Fruit fly (Drosophila melanogaster) whole organism, prepupa: ENCODE data around the gene CG16762.

Experiments
- Blimp-1 ChIP-seq: fragments of 200-800 bp; sonication (Bioruptor generic); optimal IDR thresholded peaks from 3 replicates; lab custom pipeline; 2017; ENCODE audit warnings: missing biosample characterization, missing genetic modification characterization, mild to moderate bottlenecking, moderate library complexity, missing genetic modification reagents
- CG10631 ChIP-seq: fragments of 200-800 bp; sonication (Bioruptor generic); optimal IDR thresholded peaks from 2 replicates; lab custom pipeline; 2016; ENCODE audit warnings: missing biosample characterization, missing genetic modification characterization
- CG10669 ChIP-seq: fragments of 200-800 bp; sonication (Bioruptor generic); optimal IDR thresholded peaks from 3 replicates; lab custom pipeline; 2018; ENCODE audit warnings: missing biosample characterization, mild to moderate bottlenecking, missing genetic modification characterization, moderate library complexity
- CG11902 ChIP-seq: fragments of 200-800 bp; sonication (Bioruptor generic); optimal IDR thresholded peaks from 3 replicates; lab custom pipeline; 2016; ENCODE audit warnings: missing biosample characterization, missing genetic modification characterization
- CG15336 ChIP-seq: fragments of 200-800 bp; sonication (Bioruptor generic); IDR thresholded peaks from 2 replicates; pipeline ENCODE4 v1.3.6; 2022; ENCODE audit warnings: missing biosample characterization, missing genetic modification characterization
- CG1621 ChIP-seq: fragments of 200-800 bp; sonication (Bioruptor generic); optimal IDR thresholded peaks from 3 replicates; lab custom pipeline; 2018; ENCODE audit warnings: missing biosample characterization, mild to moderate bottlenecking, missing genetic modification characterization
- CG16779 ChIP-seq: fragments of 200-800 bp; sonication (Bioruptor generic); optimal IDR thresholded peaks from 3 replicates; lab custom pipeline; 2017; ENCODE audit warnings: missing biosample characterization, mild to moderate bottlenecking, missing genetic modification characterization
- CG31627 ChIP-seq: fragments of 200-800 bp; sonication (Bioruptor generic); optimal IDR thresholded peaks from 3 replicates; lab custom pipeline; 2016; ENCODE audit warnings: missing biosample characterization, missing genetic modification characterization
- CG32006 ChIP-seq: fragments of 200-800 bp; sonication (Bioruptor generic); optimal IDR thresholded peaks from 3 replicates; lab custom pipeline; 2017; ENCODE audit warnings: missing biosample characterization, mild to moderate bottlenecking, missing genetic modification characterization
- CG3919 ChIP-seq: fragments of 200-800 bp; sonication (Bioruptor generic); optimal IDR thresholded peaks from 3 replicates; lab custom pipeline; 2016; ENCODE audit warnings: missing biosample characterization, missing genetic modification characterization
- CG4318 ChIP-seq: fragments of 200-800 bp; sonication (Bioruptor generic); optimal IDR thresholded peaks from 3 replicates; lab custom pipeline; 2017; ENCODE audit warnings: missing biosample characterization, mild to moderate bottlenecking, missing genetic modification characterization
- CG6163 ChIP-seq: fragments of 200-800 bp; sonication (Bioruptor generic); IDR thresholded peaks from 3 replicates; pipeline ENCODE4 v1.3.6; 2022; ENCODE audit warnings: missing biosample characterization, missing genetic modification characterization
- CG6276 ChIP-seq: fragments of 200-800 bp; sonication (Bioruptor generic); optimal IDR thresholded peaks from 2 replicates; lab custom pipeline; 2017; ENCODE audit warnings: missing biosample characterization, mild to moderate bottlenecking, missing genetic modification characterization
- CG6854 ChIP-seq: fragments of 200-800 bp; sonication (Bioruptor generic); optimal IDR thresholded peaks from 2 replicates; lab custom pipeline; 2017; ENCODE audit warnings: missing biosample characterization, mild to moderate bottlenecking, missing genetic modification characterization
- CG7368 ChIP-seq: fragments of 200-800 bp; sonication (Bioruptor generic); optimal IDR thresholded peaks from 3 replicates; lab custom pipeline; 2016; ENCODE audit warnings: missing biosample characterization, missing genetic modification characterization
- CG8119 ChIP-seq: fragments of 200-800 bp; sonication (Bioruptor generic); IDR thresholded peaks from 3 replicates; pipeline ENCODE4 v1.3.6; 2022; ENCODE audit warnings: missing biosample characterization, missing genetic modification characterization
- CG8319 ChIP-seq: fragments of 200-800 bp; sonication (Bioruptor generic); optimal IDR thresholded peaks from 3 replicates; lab custom pipeline; 2016; ENCODE audit warnings: missing biosample characterization, missing genetic modification characterization
- CG8632 ChIP-seq: fragments of 200-800 bp; sonication (Bioruptor generic); optimal IDR thresholded peaks from 3 replicates; lab custom pipeline; 2016; ENCODE audit warnings: missing biosample characterization, missing genetic modification characterization
- CG9139 ChIP-seq: fragments of 200-800 bp; sonication (Bioruptor generic); optimal IDR thresholded peaks from 3 replicates; lab custom pipeline; 2017; ENCODE audit warnings: missing biosample characterization, mild to moderate bottlenecking, missing genetic modification characterization
- Eip75B ChIP-seq: fragments of 200-800 bp; sonication (Bioruptor generic); optimal IDR thresholded peaks from 3 replicates; lab custom pipeline; 2016; ENCODE audit warnings: missing biosample characterization, missing genetic modification characterization
- Eip78C ChIP-seq: fragments of 200-800 bp; sonication (Bioruptor generic); peaks from one replicate; lab custom pipeline; 2016; ENCODE audit warnings: missing biosample characterization, missing genetic modification characterization
- Eip93F ChIP-seq: fragments of 200-800 bp; sonication (Bioruptor generic); optimal IDR thresholded peaks from 2 replicates; lab custom pipeline; 2016; ENCODE audit warnings: missing biosample characterization, mild to moderate bottlenecking, missing genetic modification characterization
- Ets21C ChIP-seq: fragments of 200-800 bp; sonication (Bioruptor generic); optimal IDR thresholded peaks from 3 replicates; lab custom pipeline; 2016; ENCODE audit warnings: missing biosample characterization, missing genetic modification characterization
- Ets96B ChIP-seq: fragments of 200-800 bp; optimal IDR thresholded peaks from 2 replicates; lab custom pipeline; 2019; ENCODE audit warnings: missing biosample characterization, mild to moderate bottlenecking, missing genetic modification characterization, moderate library complexity
- Gug ChIP-seq: fragments of 200-800 bp; sonication (Bioruptor generic); IDR thresholded peaks from 2 replicates; pipeline ENCODE4 v1.3.6; 2022; ENCODE audit warnings: missing biosample characterization, missing genetic modification characterization
- Met ChIP-seq: fragments of 200-800 bp; sonication (Bioruptor generic); optimal IDR thresholded peaks from 3 replicates; lab custom pipeline; 2016; ENCODE audit warnings: missing biosample characterization, missing genetic modification characterization
- OdsH ChIP-seq: fragments of 200-800 bp; sonication (Bioruptor generic); optimal IDR thresholded peaks from 3 replicates; lab custom pipeline; 2016; ENCODE audit warnings: missing biosample characterization, missing genetic modification characterization
- Sox102F ChIP-seq: fragments of 200-800 bp; sonication (Bioruptor generic); optimal IDR thresholded peaks from 2 replicates; lab custom pipeline; 2016; ENCODE audit warnings: missing biosample characterization, mild to moderate bottlenecking, missing genetic modification characterization
- Sox14 ChIP-seq: fragments of 200-800 bp; sonication (Bioruptor generic); optimal IDR thresholded peaks from 3 replicates; lab custom pipeline; 2016; ENCODE audit warnings: missing biosample characterization, missing genetic modification characterization
- achi ChIP-seq: fragments of 200-800 bp; sonication (Bioruptor generic); optimal IDR thresholded peaks from 3 replicates; lab custom pipeline; 2016; ENCODE audit warnings: missing biosample characterization, missing genetic modification characterization
- dac ChIP-seq: fragments of 200-800 bp; sonication (Bioruptor generic); optimal IDR thresholded peaks from 2 replicates; lab custom pipeline; 2017; ENCODE audit warnings: missing biosample characterization, mild to moderate bottlenecking, missing genetic modification characterization
- dsx ChIP-seq: fragments of 200-800 bp; optimal IDR thresholded peaks from 3 replicates; lab custom pipeline; 2019; ENCODE audit warnings: missing biosample characterization, mild to moderate bottlenecking, missing genetic modification characterization, moderate library complexity; ENCODE audit not compliant: poor library complexity, severe bottlenecking
- esn ChIP-seq: fragments of 200-800 bp; sonication (Bioruptor generic); optimal IDR thresholded peaks from 2 replicates; lab custom pipeline; 2016; ENCODE audit warnings: missing biosample characterization, mild to moderate bottlenecking, missing genetic modification characterization, moderate library complexity
- net ChIP-seq: fragments of 200-800 bp; sonication (Bioruptor generic); optimal IDR thresholded peaks from 3 replicates; lab custom pipeline; 2016; ENCODE audit warnings: missing biosample characterization, missing genetic modification characterization
- salr ChIP-seq, 2 experiments: fragments of 200-800 bp; sonication (Bioruptor generic); optimal IDR thresholded peaks; 3 replicates each; lab custom pipeline; 2016 to 2018; ENCODE audit warnings: missing biosample characterization in 2 of 2, missing genetic modification characterization in 2 of 2, mild to moderate bottlenecking in 1 of 2
- spab ChIP-seq: fragments of 200-800 bp; sonication (Bioruptor generic); optimal IDR thresholded peaks from 2 replicates; lab custom pipeline; 2017; ENCODE audit warnings: missing biosample characterization, mild to moderate bottlenecking, missing genetic modification characterization, missing genetic modification reagents
- ss ChIP-seq, 2 experiments: fragments of 200-800 bp; sonication (Bioruptor generic); optimal IDR thresholded peaks; 2 replicates in 1 of 2; 3 replicates in 1 of 2; lab custom pipeline; 2017 to 2018; ENCODE audit warnings: mild to moderate bottlenecking in 2 of 2, missing biosample characterization in 2 of 2, missing genetic modification characterization in 2 of 2, moderate library complexity in 1 of 2
- svp ChIP-seq: fragments of 200-800 bp; sonication (Bioruptor generic); peaks from one replicate; lab custom pipeline; 2016; ENCODE audit warnings: missing biosample characterization, missing genetic modification characterization
- topi ChIP-seq: fragments of 200-800 bp; sonication (Bioruptor generic); optimal IDR thresholded peaks from 3 replicates; lab custom pipeline; 2016; ENCODE audit warnings: missing biosample characterization, missing genetic modification characterization

The CG16762 gene

dm6 chr3L:2486493-2486892 lies 11.1 kb upstream of the CG16762 start (continued):
- peak; percentile 5 for TF ChIP-seq CG7368 (GFP tag; lab: Kevin White, UChicago)
- peak; percentile 29 for TF ChIP-seq esn
- TF ChIP-seq CG32006: peak; percentile 50
- peak; percentile 79 for TF ChIP-seq svp (GFP tag; lab: Kevin White, UChicago)
- no peak for TF ChIP-seq CG16779 (tag; lab: Kevin White, UChicago)
- TF ChIP-seq CG10631 (GFP tag; lab: Kevin White, UChicago): peak; percentile 60
- no peak for TF ChIP-seq Eip93F
- no peak for TF ChIP-seq CG9139
- peak; percentile 4 for TF ChIP-seq CG31627 (GFP tag; lab: Kevin White, UChicago)
- no peak for TF ChIP-seq CG8632 (GFP tag; lab: Kevin White, UChicago)
- no peak for TF ChIP-seq dsx (GFP tag; lab: Kevin White, UChicago)
- no peak for TF ChIP-seq salr (GFP tag; optimal IDR thresholded peaks at IDR 0.05; lab: Kevin White, UChicago)
- peak; percentile 14 for TF ChIP-seq CG11902 (GFP tag; lab: Kevin White, UChicago)
- TF ChIP-seq OdsH (GFP tag; lab: Kevin White, UChicago): peak; percentile 46
- no peak for TF ChIP-seq Blimp-1 (GFP tag; lab: Kevin White, UChicago)
- peak; percentile 26 for TF ChIP-seq topi (GFP tag; lab: Kevin White, UChicago)
- TF ChIP-seq net (GFP tag; lab: Kevin White, UChicago): peak; percentile 43
- peak; percentile 48; the same call in 1 of the 2 replicates for TF ChIP-seq CG15336
- no peak for TF ChIP-seq Ets21C
- TF ChIP-seq Eip75B: peak; percentile 11
- peak; percentile 37 for TF ChIP-seq CG6276 (GFP tag; lab: Kevin White, UChicago)
- TF ChIP-seq Met: peak; percentile 39
- TF ChIP-seq CG1621 (tag; lab: Kevin White, UChicago): no peak
- TF ChIP-seq CG8319 (GFP tag; lab: Kevin White, UChicago): no peak
- TF ChIP-seq CG4318 (GFP tag; lab: Kevin White, UChicago): peak; percentile 26

DNA sequence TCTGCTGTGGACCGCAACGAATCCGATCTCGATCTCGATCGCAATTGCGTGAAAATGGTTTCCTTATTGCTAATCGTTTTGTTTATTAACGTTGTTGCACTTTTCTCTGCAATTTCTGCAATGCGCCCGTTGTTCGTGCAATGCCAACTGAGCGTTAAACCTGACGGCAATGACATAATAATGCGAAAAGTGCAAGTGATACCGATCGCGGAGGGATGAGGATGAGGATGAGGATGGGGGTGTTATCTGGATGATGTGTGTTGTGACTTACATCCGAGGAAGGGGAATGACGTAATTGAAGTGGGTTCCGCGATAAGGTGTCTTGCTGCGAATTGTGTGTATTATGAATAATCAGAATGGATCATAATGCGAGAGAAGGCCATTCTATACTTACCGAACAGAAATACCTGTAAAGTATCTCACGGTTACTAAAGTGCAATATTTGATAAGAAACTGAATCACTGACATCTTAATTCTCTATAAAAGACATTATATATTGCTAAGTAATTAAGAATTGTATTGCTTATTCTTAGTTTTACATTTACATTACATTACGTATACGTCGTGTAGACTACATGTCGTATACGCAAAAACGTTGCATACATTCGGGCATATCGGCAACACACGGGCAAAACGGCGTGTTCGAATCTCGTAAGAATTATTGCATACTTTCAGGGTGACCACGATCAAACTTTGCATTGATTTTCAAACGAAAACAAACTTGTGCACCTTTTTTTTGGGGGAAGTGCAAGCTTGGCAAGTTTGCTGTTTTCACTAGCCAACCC lies 10.1 kb upstream of the CG16762 start:
- TF ChIP-seq CG9139 (no peak), CG6163 (GFP tag; lab: Robert Waterston, UW) (0 out of 3 replicates have a peak, but pooled peaks have one; percentile 41), svp (GFP tag; lab: Kevin White, UChicago) (peak; percentile 65), Blimp-1 (GFP tag; lab: Kevin White, UChicago) (peak; percentile 38), Sox14 (GFP tag; lab: Kevin White, UChicago) (no peak), Eip78C (GFP tag; lab: Kevin White, UChicago) (peak; percentile 62), CG4318 (GFP tag; lab: Kevin White, UChicago) (no peak), Sox102F (GFP tag; lab: Kevin White, UChicago) (no peak), ss (GFP tag; optimal IDR thresholded peaks at IDR 0.05; lab: Kevin White, UChicago) (no peak)

dm6 chr3L:2482941-2483541 lies 7.6 kb upstream of the CG16762 start:
- TF ChIP-seq Eip93F (no peak), CG3919 (no peak), Blimp-1 (GFP tag; lab: Kevin White, UChicago) (no peak), CG6854 (GFP tag; lab: Kevin White, UChicago) (no peak), dac (no peak), CG8119 (GFP tag; lab: Robert Waterston, UW) (no peak), esn (no peak), CG8319 (GFP tag; lab: Kevin White, UChicago) (no peak), CG9139 (no peak), Ets96B (tag; lab: Kevin White, UChicago) (no peak), CG1621 (tag; lab: Kevin White, UChicago) (no peak), net (GFP tag; lab: Kevin White, UChicago) (no peak), OdsH (GFP tag; lab: Kevin White, UChicago) (no peak), CG6163 (GFP tag; lab: Robert Waterston, UW) (no peak), CG10631 (GFP tag; lab: Kevin White, UChicago) (no peak), achi (GFP tag; lab: Kevin White, UChicago) (no peak), CG32006 (no peak), CG10669 (GFP tag; lab: Kevin White, UChicago) (no peak), Gug (GFP tag; lab: Robert Waterston, UW) (no peak), spab (no peak)
